Fruit fly (Drosophila melanogaster) whole organism, embryonic: ENCODE results near the gene PolQ.

Experiments used
- Asciz ChIP-seq: fragments of 200-800 bp; sonication (Bioruptor generic); optimal IDR thresholded peaks from 2 replicates; lab custom pipeline; 2017; ENCODE audit warnings: missing biosample characterization, mild to moderate bottlenecking, missing genetic modification characterization, missing genetic modification reagents
- Atf3 ChIP-seq: fragments of 200-800 bp; sonication (Bioruptor generic); optimal IDR thresholded peaks from 3 replicates; lab custom pipeline; 2016; ENCODE audit warnings: missing biosample characterization, missing genetic modification characterization
- CG1024 ChIP-seq: fragments of 200-800 bp; sonication (Bioruptor generic); IDR thresholded peaks from 2 replicates; pipeline ENCODE4 v1.3.6; 2022; ENCODE audit warnings: missing biosample characterization, missing genetic modification characterization
- CG13123 ChIP-seq: fragments of 200-800 bp; sonication (Bioruptor generic); optimal IDR thresholded peaks from 2 replicates; lab custom pipeline; 2016; ENCODE audit warnings: missing biosample characterization, missing genetic modification characterization
- CG14050 ChIP-seq: fragments of 200-800 bp; sonication (Bioruptor generic); IDR thresholded peaks from 3 replicates; pipeline ENCODE4 v1.3.6; 2022; ENCODE audit warnings: missing biosample characterization, missing genetic modification characterization
- CG14710 ChIP-seq: fragments of 200-800 bp; sonication (Bioruptor generic); optimal IDR thresholded peaks from 3 replicates; lab custom pipeline; 2019; ENCODE audit warnings: missing biosample characterization, mild to moderate bottlenecking, missing genetic modification characterization, moderate library complexity
- CG14860 ChIP-seq: fragments of 200-800 bp; sonication (Bioruptor generic); IDR thresholded peaks from 3 replicates; pipeline ENCODE4 v1.3.6; 2022; ENCODE audit warnings: missing biosample characterization, missing genetic modification characterization; ENCODE audit not compliant: partially characterized antibody
- CG1529 ChIP-seq: fragments of 200-800 bp; sonication (Bioruptor generic); optimal IDR thresholded peaks from 3 replicates; lab custom pipeline; 2018; ENCODE audit warnings: missing biosample characterization, missing genetic modification characterization
- CG15696 ChIP-seq: fragments of 200-800 bp; sonication (Bioruptor generic); optimal IDR thresholded peaks from 2 replicates; lab custom pipeline; 2019; ENCODE audit warnings: missing biosample characterization, mild to moderate bottlenecking, missing genetic modification characterization, moderate library complexity
- CG1602 ChIP-seq: fragments of 200-800 bp; sonication (Bioruptor generic); optimal IDR thresholded peaks from 3 replicates; lab custom pipeline; 2016; ENCODE audit warnings: missing biosample characterization, missing genetic modification characterization
- CG17328 ChIP-seq: fragments of 200-800 bp; sonication (Bioruptor generic); IDR thresholded peaks from 2 replicates; pipeline ENCODE4 v1.3.6; 2022; ENCODE audit warnings: missing biosample characterization, missing genetic modification characterization
- CG17912 ChIP-seq: fragments of 200-800 bp; sonication (Bioruptor generic); optimal IDR thresholded peaks from 2 replicates; lab custom pipeline; 2018; ENCODE audit warnings: missing biosample characterization, mild to moderate bottlenecking, missing genetic modification characterization
- CG2199 ChIP-seq: fragments of 200-800 bp; sonication (Bioruptor generic); IDR thresholded peaks from 3 replicates; pipeline ENCODE4 v1.3.6; 2022; ENCODE audit warnings: missing biosample characterization, missing genetic modification characterization
- CG2875 ChIP-seq: fragments of 200-800 bp; sonication (Bioruptor generic); optimal IDR thresholded peaks from 2 replicates; lab custom pipeline; 2017; ENCODE audit warnings: missing biosample characterization, mild to moderate bottlenecking, missing genetic modification characterization, missing genetic modification reagents
- CG3065 ChIP-seq: fragments of 200-800 bp; sonication (Bioruptor generic); optimal IDR thresholded peaks from 2 replicates; lab custom pipeline; 2016; ENCODE audit warnings: missing biosample characterization, missing genetic modification characterization
- CG31365 ChIP-seq: fragments of 200-800 bp; sonication (Bioruptor generic); optimal IDR thresholded peaks from 2 replicates; lab custom pipeline; 2018; ENCODE audit warnings: missing biosample characterization, mild to moderate bottlenecking, missing genetic modification characterization
- CG32767 ChIP-seq: fragments of 200-800 bp; sonication (Bioruptor generic); IDR thresholded peaks from 2 replicates; pipeline ENCODE4 v1.3.6; 2022; ENCODE audit warnings: missing biosample characterization, missing genetic modification characterization
- CG4424 ChIP-seq: fragments of 200-800 bp; sonication (Bioruptor generic); optimal IDR thresholded peaks from 3 replicates; lab custom pipeline; 2016; ENCODE audit warnings: missing biosample characterization, missing genetic modification characterization
- CG5180 ChIP-seq: fragments of 200-800 bp; sonication (Bioruptor generic); optimal IDR thresholded peaks from 3 replicates; lab custom pipeline; 2017; ENCODE audit warnings: missing biosample characterization, missing genetic modification characterization, mild to moderate bottlenecking, moderate library complexity, missing genetic modification reagents
- CG6689 ChIP-seq: fragments of 200-800 bp; sonication (Bioruptor generic); IDR thresholded peaks from 2 replicates; pipeline ENCODE4 v1.3.6; 2022; ENCODE audit warnings: missing biosample characterization, missing genetic modification characterization
- CG6813 ChIP-seq: fragments of 200-800 bp; sonication (Bioruptor generic); optimal IDR thresholded peaks from 2 replicates; lab custom pipeline; 2017; ENCODE audit warnings: missing biosample characterization, missing genetic modification characterization, mild to moderate bottlenecking, moderate library complexity, missing genetic modification reagents
- CG8388 ChIP-seq: fragments of 200-800 bp; sonication (Bioruptor generic); optimal IDR thresholded peaks from 2 replicates; lab custom pipeline; 2019; ENCODE audit warnings: missing biosample characterization, mild to moderate bottlenecking, missing genetic modification characterization, moderate library complexity
- CG9609 ChIP-seq: fragments of 200-800 bp; sonication (Bioruptor generic); optimal IDR thresholded peaks from 3 replicates; lab custom pipeline; 2016; ENCODE audit warnings: missing biosample characterization, missing genetic modification characterization
- Doc2 ChIP-seq: fragments of 200-800 bp; sonication (Bioruptor generic); IDR thresholded peaks from 2 replicates; pipeline ENCODE4 v1.3.6; 2022; ENCODE audit warnings: missing biosample characterization, missing genetic modification characterization
- Fer2 ChIP-seq: fragments of 200-800 bp; sonication (Bioruptor generic); optimal IDR thresholded peaks from 2 replicates; lab custom pipeline; 2018; ENCODE audit warnings: missing biosample characterization, mild to moderate bottlenecking, missing genetic modification characterization, moderate library complexity
- Gsc ChIP-seq: fragments of 200-800 bp; sonication (Bioruptor generic); IDR thresholded peaks from 2 replicates; pipeline ENCODE4 v1.3.6; 2022; ENCODE audit warnings: missing biosample characterization, missing genetic modification characterization
- HHEX ChIP-seq: fragments of 200-800 bp; sonication (Bioruptor generic); optimal IDR thresholded peaks from 3 replicates; lab custom pipeline; 2017; ENCODE audit warnings: missing biosample characterization, mild to moderate bottlenecking, missing genetic modification characterization, missing genetic modification reagents
- HLHmδ ChIP-seq: fragments of 200-800 bp; sonication (Bioruptor generic); optimal IDR thresholded peaks from 2 replicates; lab custom pipeline; 2018; ENCODE audit warnings: missing biosample characterization, mild to moderate bottlenecking, missing genetic modification characterization, moderate library complexity
- Hr78 ChIP-seq, 2 experiments: fragments of 200-800 bp in 1 of 2; fragments of >200 bp in 1 of 2; sonication (Bioruptor generic) in 1 of 2; optimal IDR thresholded peaks; 2 replicates each; lab custom pipeline; 2017 to 2019; ENCODE audit warnings: missing biosample characterization in 2 of 2, missing genetic modification characterization in 2 of 2, mild to moderate bottlenecking in 1 of 2, moderate library complexity in 1 of 2
- Hsf ChIP-seq: fragments of 200-800 bp; sonication (Bioruptor generic); optimal IDR thresholded peaks from 3 replicates; lab custom pipeline; 2016; ENCODE audit warnings: missing biosample characterization, missing genetic modification characterization
- Kr ChIP-seq: fragments of 200-800 bp; sonication (Bioruptor generic); optimal IDR thresholded peaks from 2 replicates; lab custom pipeline; 2017; ENCODE audit warnings: missing biosample characterization, mild to moderate bottlenecking, missing genetic modification characterization
- MTF-1 ChIP-seq: fragments of 200-800 bp; sonication (Bioruptor generic); optimal IDR thresholded peaks from 2 replicates; lab custom pipeline; 2018; ENCODE audit warnings: missing biosample characterization, mild to moderate bottlenecking, missing genetic modification characterization, borderline replicate concordance
- Med ChIP-seq: fragments of 200-800 bp; sonication (Bioruptor generic); peaks from one replicate; lab custom pipeline; 2016; ENCODE audit warnings: missing biosample characterization, missing genetic modification characterization, mild to moderate bottlenecking, inconsistent platforms, moderate library complexity
- Nf-YA ChIP-seq: fragments of 200-800 bp; sonication (Bioruptor generic); IDR thresholded peaks from 2 replicates; pipeline ENCODE4 v1.3.6; 2022; ENCODE audit warnings: missing biosample characterization, missing genetic modification characterization
- bsh ChIP-seq, 2 experiments: fragments of 200-800 bp; sonication (Bioruptor generic); optimal IDR thresholded peaks; 2 replicates each; lab custom pipeline; 2017 to 2018; ENCODE audit warnings: mild to moderate bottlenecking in 2 of 2, missing biosample characterization in 2 of 2, missing genetic modification characterization in 2 of 2, moderate library complexity in 1 of 2
- chinmo ChIP-seq: fragments of 200-800 bp; sonication (Bioruptor generic); IDR thresholded peaks from 4 replicates; pipeline ENCODE4 v1.3.6; 2022; ENCODE audit warnings: missing biosample characterization, missing genetic modification characterization; ENCODE audit not compliant: partially characterized antibody
- ci ChIP-seq: fragments of 200-800 bp; sonication (Bioruptor generic); IDR thresholded peaks from 3 replicates; pipeline ENCODE4 v1.3.6; 2022; ENCODE audit warnings: missing biosample characterization, missing genetic modification characterization
- fd64A ChIP-seq: fragments of 200-800 bp; sonication (Bioruptor generic); optimal IDR thresholded peaks from 3 replicates; lab custom pipeline; 2018; ENCODE audit warnings: missing biosample characterization, mild to moderate bottlenecking, missing genetic modification characterization
- grn ChIP-seq: fragments of 200-800 bp; sonication (Bioruptor generic); optimal IDR thresholded peaks from 3 replicates; lab custom pipeline; 2017; ENCODE audit warnings: missing biosample characterization, missing genetic modification characterization
- kni ChIP-seq: fragments of 200-800 bp; sonication (Bioruptor generic); optimal IDR thresholded peaks from 3 replicates; lab custom pipeline; 2017; ENCODE audit warnings: mild to moderate bottlenecking, missing biosample characterization, missing genetic modification reagents, missing genetic modification characterization
- nerfin-1 ChIP-seq: fragments of 200-800 bp; sonication (Bioruptor generic); optimal IDR thresholded peaks from 3 replicates; lab custom pipeline; 2019; ENCODE audit warnings: missing biosample characterization, mild to moderate bottlenecking, missing genetic modification characterization, moderate library complexity
- sd ChIP-seq: fragments of 200-800 bp; sonication (Bioruptor generic); optimal IDR thresholded peaks from 3 replicates; lab custom pipeline; 2018; ENCODE audit warnings: missing biosample characterization, mild to moderate bottlenecking, missing genetic modification characterization, moderate library complexity
- seq ChIP-seq: fragments of 200-800 bp; sonication (Bioruptor generic); IDR thresholded peaks from 2 replicates; pipeline ENCODE4 v1.3.6; 2022; ENCODE audit warnings: missing biosample characterization, missing genetic modification characterization
- slou ChIP-seq: fragments of 200-800 bp; sonication (Bioruptor generic); optimal IDR thresholded peaks from 3 replicates; lab custom pipeline; 2016; ENCODE audit warnings: missing biosample characterization, missing genetic modification characterization
- vvl ChIP-seq: fragments of 200-800 bp; sonication (Bioruptor generic); IDR thresholded peaks from 2 replicates; pipeline ENCODE4 v1.3.6; 2022; ENCODE audit warnings: missing biosample characterization, missing genetic modification characterization
- zen ChIP-seq: fragments of 200-800 bp; sonication (Bioruptor generic); optimal IDR thresholded peaks from 3 replicates; lab custom pipeline; 2018; ENCODE audit warnings: missing biosample characterization, mild to moderate bottlenecking, missing genetic modification characterization, moderate library complexity

Gene PolQ

dm6 chr3R:12704861-12705260, 7.2 kb downstream of the PolQ start, which contains the start of gene CG12279 (continued):
- TF ChIP-seq CG14050, result no peak
- TF ChIP-seq, all 482 proteins: peak for 8

DNA sequence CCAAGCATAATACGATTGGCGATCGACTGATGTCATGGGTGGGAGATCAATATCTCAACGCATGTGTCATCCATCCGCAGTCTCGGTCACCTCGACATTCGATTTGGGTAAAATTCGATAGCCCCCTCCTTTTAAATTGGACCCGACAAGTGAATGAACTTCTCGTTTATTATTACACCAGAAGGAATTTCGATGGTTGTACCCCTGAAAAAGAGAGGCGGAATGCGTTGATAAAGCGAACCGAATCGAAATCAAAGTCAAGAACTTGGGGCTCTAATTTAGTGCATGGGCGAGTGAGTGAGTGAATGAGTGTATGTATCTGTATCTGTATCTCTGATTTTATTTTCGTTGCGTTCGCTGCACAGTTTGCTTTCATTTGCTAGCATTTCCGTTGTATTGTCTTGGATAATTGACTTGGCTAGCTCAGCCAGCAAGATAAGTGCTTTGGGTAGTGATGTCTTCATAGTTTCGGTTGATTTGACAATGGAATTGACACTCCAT, 10.1 kb downstream of the PolQ start:
- TF ChIP-seq CG17912 (no peak), Nf-YA (GFP tag; lab: Robert Waterston, UW) (no peak), CG4424 (GFP tag; lab: Kevin White, UChicago) (no peak), Fer2 (tag; lab: Kevin White, UChicago) (no peak), CG2199 (GFP tag; lab: Robert Waterston, UW) (peak; percentile 82), CG3065 (GFP tag; lab: Kevin White, UChicago) (no peak), grn (peak; percentile 42), Doc2 (GFP tag; lab: Robert Waterston, UW) (no peak), CG1529 (GFP tag; lab: Kevin White, UChicago) (no peak), Gsc (GFP tag; lab: Robert Waterston, UW) (no peak), Atf3 (no peak), CG14860 (GFP tag; lab: Robert Waterston, UW) (no peak), Hr78 (GFP tag; optimal IDR thresholded peaks at IDR 0.05; lab: Kevin White, UChicago) (peak in 1 of 2 experiments; percentile 35), sd (tag; lab: Kevin White, UChicago) (peak; percentile 94), zen (tag; lab: Kevin White, UChicago) (no peak), CG32767 (peak; percentile 55; the same call in 1 of the 2 replicates), chinmo (GFP tag; lab: Robert Waterston, UW) (0 out of 4 replicates have a peak, but pooled peaks have one; percentile 43), CG1602 (no peak), CG31365 (tag; lab: Kevin White, UChicago) (no peak)

- TF ChIP-seq CG5180 (GFP tag; lab: Kevin White, UChicago) (peak; percentile 16), CG1024 (no peak), nerfin-1 (peak; percentile 36), CG14710 (tag; lab: Kevin White, UChicago) (peak; percentile 8), bsh (GFP tag; optimal IDR thresholded peaks at IDR 0.05; lab: Kevin White, UChicago) (peak in 1 of 2 experiments; percentile 44), CG9609 (GFP tag; lab: Kevin White, UChicago) (no peak), kni (peak; percentile 16), Med (GFP tag; lab: Kevin White, UChicago) (peak; percentile 35), CG6813 (GFP tag; lab: Kevin White, UChicago) (peak; percentile 35), CG13123 (GFP tag; lab: Kevin White, UChicago) (no peak), HLHmδ (GFP tag; lab: Kevin White, UChicago) (peak; percentile 9), slou (GFP tag; lab: Kevin White, UChicago) (no peak), fd64A (GFP tag; lab: Kevin White, UChicago) (peak; percentile 69), CG15696 (tag; lab: Kevin White, UChicago) (peak; percentile 36), seq (GFP tag; lab: Robert Waterston, UW) (0 out of 2 replicates have a peak, but pooled peaks have one; percentile 17), vvl (GFP tag; lab: Robert Waterston, UW) (peak; percentile 37; the same call in 1 of the 2 replicates), CG6689 (GFP tag; lab: Robert Waterston, UW) (no peak), Atf3 (no peak), CG17328 (GFP tag; lab: Robert Waterston, UW) (peak; percentile 16; the same call in 1 of the 2 replicates), HHEX (GFP tag; lab: Kevin White, UChicago) (peak; percentile 35), Hsf (GFP tag; lab: Kevin White, UChicago) (no peak), CG2875 (peak; percentile 26), CG1529 (GFP tag; lab: Kevin White, UChicago) (peak; percentile 35), Kr (GFP tag; lab: Kevin White, UChicago) (peak; percentile 15), CG31365 (tag; lab: Kevin White, UChicago) (no peak), MTF-1 (GFP tag; lab: Kevin White, UChicago) (peak; percentile 46), ci (GFP tag; lab: Robert Waterston, UW) (peak; percentile 38; the same call in 1 of the 3 replicates), CG8388 (GFP tag; lab: Kevin White, UChicago) (no peak), Asciz (GFP tag; lab: Kevin White, UChicago) (peak; percentile 39)
These were observed 10.8 kb downstream of the PolQ start for dm6 chr3R:12701257-12701656.
